Worm (Caenorhabditis elegans) whole organism, young adult: ENCODE results near the gene clec-147.

Experiments
- B0035.1 ChIP-seq: sonication (generic microtip); optimal IDR thresholded peaks from 2 replicates; lab custom pipeline; 2016; ENCODE audit warnings: missing genetic modification characterization, mild to moderate bottlenecking, missing compliant biosample characterization, missing genotype, missing genetic modification reagents
- F10E7.11 ChIP-seq: sonication (generic microtip); optimal IDR thresholded peaks from 2 replicates; lab custom pipeline; 2017; ENCODE audit warnings: mild to moderate bottlenecking, missing genetic modification characterization, moderate library complexity, missing compliant biosample characterization
- F22D6.2 ChIP-seq: sonication (generic microtip); optimal IDR thresholded peaks from 2 replicates; lab custom pipeline; 2016; ENCODE audit warnings: mild to moderate bottlenecking, missing genetic modification characterization, missing compliant biosample characterization
- F49E8.2 ChIP-seq: sonication (generic microtip); optimal IDR thresholded peaks from 3 replicates; lab custom pipeline; 2017; ENCODE audit warnings: missing genetic modification characterization, mild to moderate bottlenecking, missing compliant biosample characterization, antibody characterized with exemption, moderate library complexity; ENCODE audit not compliant: insufficient read depth
- Y53F4B.3 ChIP-seq: fragments of 200-800 bp; sonication (Bioruptor generic); IDR thresholded peaks from 2 replicates; pipeline ENCODE4 v1.3.6; 2022; ENCODE audit warnings: missing genetic modification reagents, missing genetic modification characterization, missing compliant biosample characterization
- ZK185.1 ChIP-seq: sonication (generic microtip); optimal IDR thresholded peaks from 2 replicates; lab custom pipeline; 2016; ENCODE audit warnings: mild to moderate bottlenecking, missing genetic modification characterization, missing compliant biosample characterization; ENCODE audit not compliant: poor library complexity, severe bottlenecking
- aptf-2 ChIP-seq: fragments of 200-800 bp; sonication (Bioruptor generic); conservative IDR thresholded peaks from 2 replicates; pipeline ENCODE4 v1.3.6; 2022; ENCODE audit warnings: missing genetic modification reagents, missing genetic modification characterization, missing compliant biosample characterization
- aptf-3 ChIP-seq: fragments of 200-800 bp; sonication (Bioruptor generic); IDR thresholded peaks from 2 replicates; pipeline ENCODE4 v1.3.6; 2022; ENCODE audit warnings: missing genetic modification characterization, missing compliant biosample characterization
- cebp-1 ChIP-seq, 2 experiments: fragments of 200-800 bp in 1 of 2; sonication (Bioruptor generic) in 1 of 2; sonication (generic microtip) in 1 of 2; IDR thresholded peaks in 1 of 2; optimal IDR thresholded peaks in 1 of 2; 2 replicates each; pipeline versions ENCODE4 v1.3.6 to Lab custom; 2017 to 2022; ENCODE audit warnings: missing compliant biosample characterization in 2 of 2, missing genetic modification characterization in 2 of 2, mild to moderate bottlenecking in 1 of 2, missing genetic modification reagents in 1 of 2, moderate library complexity in 1 of 2
- cebp-2 ChIP-seq: fragments of 200-800 bp; sonication (Bioruptor generic); IDR thresholded peaks from 2 replicates; pipeline ENCODE4 v1.3.6; 2022; ENCODE audit warnings: missing genetic modification characterization, missing compliant biosample characterization
- ceh-100 ChIP-seq: fragments of 200-800 bp; sonication (Bioruptor generic); IDR thresholded peaks from 2 replicates; pipeline ENCODE4 v1.3.6; 2022; ENCODE audit warnings: missing genetic modification reagents, missing genetic modification characterization, missing compliant biosample characterization
- ceh-40 ChIP-seq: fragments of 200-800 bp; sonication (Bioruptor generic); IDR thresholded peaks from 2 replicates; pipeline ENCODE4 v1.3.6; 2022; ENCODE audit warnings: missing genetic modification characterization, missing compliant biosample characterization
- ceh-79 ChIP-seq: sonication (generic microtip); optimal IDR thresholded peaks from 2 replicates; lab custom pipeline; 2017; ENCODE audit warnings: mild to moderate bottlenecking, missing genetic modification characterization, missing compliant biosample characterization
- ceh-91 ChIP-seq: fragments of 200-800 bp; sonication (Bioruptor generic); IDR thresholded peaks from 2 replicates; pipeline ENCODE4 v1.3.6; 2022; ENCODE audit warnings: missing genetic modification reagents, missing genetic modification characterization, missing compliant biosample characterization
- chd-7 ChIP-seq: sonication (generic microtip); optimal IDR thresholded peaks from 2 replicates; lab custom pipeline; 2016; ENCODE audit warnings: mild to moderate bottlenecking, missing genetic modification characterization, moderate library complexity, missing compliant biosample characterization
- die-1 ChIP-seq: sonication (generic microtip); optimal IDR thresholded peaks from 2 replicates; lab custom pipeline; 2016; ENCODE audit warnings: missing genotype, mild to moderate bottlenecking, missing genetic modification characterization, missing compliant biosample characterization
- dox-1 ChIP-seq: fragments of 200-800 bp; sonication (Bioruptor generic); IDR thresholded peaks from 2 replicates; pipeline ENCODE4 v1.3.6; 2022; ENCODE audit warnings: missing genetic modification reagents, missing genetic modification characterization, missing compliant biosample characterization
- egl-18 ChIP-seq: fragments of 200-800 bp; sonication (Bioruptor generic); IDR thresholded peaks from 2 replicates; pipeline ENCODE4 v1.3.6; 2022; ENCODE audit warnings: missing genetic modification reagents, missing genetic modification characterization, missing compliant biosample characterization
- egl-44 ChIP-seq: fragments of 200-800 bp; sonication (Bioruptor generic); IDR thresholded peaks from 2 replicates; pipeline ENCODE4 v1.3.6; 2022; ENCODE audit warnings: missing genetic modification reagents, missing genetic modification characterization, missing compliant biosample characterization
- hmg-1.2 ChIP-seq: fragments of 200-800 bp; sonication (Bioruptor generic); IDR thresholded peaks from 2 replicates; pipeline ENCODE4 v1.3.6; 2022; ENCODE audit warnings: missing genetic modification reagents, missing genetic modification characterization, missing compliant biosample characterization
- let-526 ChIP-seq: fragments of 200-800 bp; sonication (Bioruptor generic); IDR thresholded peaks from 2 replicates; pipeline ENCODE4 v1.3.6; 2022; ENCODE audit warnings: missing genetic modification reagents, missing genetic modification characterization, missing compliant biosample characterization
- lin-35 ChIP-seq, 3 experiments: fragments of 150-350 bp in 2 of 3; sonication (generic microtip) in 1 of 3; optimal IDR thresholded peaks; 2 replicates each; lab custom pipeline; 2014 to 2018; ENCODE audit warnings: missing biosample characterization in 3 of 3, missing genetic modification characterization in 3 of 3, missing genetic modification reagents in 3 of 3
- lsl-1 ChIP-seq: fragments of 200-800 bp; sonication (Bioruptor generic); optimal IDR thresholded peaks from 2 replicates; lab custom pipeline; 2018; ENCODE audit warnings: mild to moderate bottlenecking, missing genetic modification characterization, moderate library complexity, missing compliant biosample characterization
- madf-3 ChIP-seq: fragments of 200-800 bp; sonication (Bioruptor generic); IDR thresholded peaks from 2 replicates; pipeline ENCODE4 v1.3.6; 2022; ENCODE audit warnings: missing genetic modification reagents, missing genetic modification characterization, missing compliant biosample characterization
- mel-28 ChIP-seq: sonication (generic microtip); optimal IDR thresholded peaks from 2 replicates; lab custom pipeline; 2016; ENCODE audit warnings: borderline replicate concordance, mild to moderate bottlenecking, missing genetic modification characterization, missing compliant biosample characterization
- mxl-1 ChIP-seq: sonication (generic microtip); optimal IDR thresholded peaks from 2 replicates; lab custom pipeline; 2016; ENCODE audit warnings: missing genetic modification characterization, missing compliant biosample characterization
- nfyb-1 ChIP-seq: fragments of 200-800 bp; sonication (Bioruptor generic); IDR thresholded peaks from 2 replicates; pipeline ENCODE4 v1.3.6; 2022; ENCODE audit warnings: missing genetic modification reagents, missing genetic modification characterization, missing compliant biosample characterization
- pbrm-1 ChIP-seq: fragments of 200-800 bp; sonication (Bioruptor generic); IDR thresholded peaks from 2 replicates; pipeline ENCODE4 v1.3.6; 2022; ENCODE audit warnings: missing genetic modification reagents, missing genetic modification characterization, missing compliant biosample characterization
- repo-1 ChIP-seq: sonication (generic microtip); optimal IDR thresholded peaks from 2 replicates; lab custom pipeline; 2017; ENCODE audit warnings: mild to moderate bottlenecking, missing genetic modification characterization, missing compliant biosample characterization
- rpc-1 ChIP-seq, 2 experiments: fragments of 150-350 bp in 1 of 2; sonication (generic microtip) in 1 of 2; optimal IDR thresholded peaks; 2 replicates each; lab custom pipeline; 2014 to 2018; ENCODE audit warnings: missing biosample characterization in 1 of 2, missing genetic modification characterization in 1 of 2, missing genetic modification reagents in 1 of 2, missing genotype in 1 of 2
- snpc-3.4 ChIP-seq: sonication (generic microtip); optimal IDR thresholded peaks from 2 replicates; lab custom pipeline; 2017; ENCODE audit warnings: missing genetic modification characterization, mild to moderate bottlenecking, missing compliant biosample characterization, antibody characterized with exemption, moderate library complexity, missing genotype, missing genetic modification reagents
- tbp1 ChIP-seq: fragments of 200-800 bp; sonication (Bioruptor generic); optimal IDR thresholded peaks from 2 replicates; lab custom pipeline; 2018; ENCODE audit warnings: mild to moderate bottlenecking, missing genetic modification characterization, missing compliant biosample characterization
- unc-62 ChIP-seq: fragments of 150-350 bp; optimal IDR thresholded peaks from 2 replicates; lab custom pipeline; 2014; ENCODE audit warnings: missing biosample characterization, missing genetic modification reagents, missing genetic modification characterization
- ztf-18 ChIP-seq: sonication (generic microtip); optimal IDR thresholded peaks from 2 replicates; lab custom pipeline; 2016; ENCODE audit warnings: missing genotype, mild to moderate bottlenecking, missing genetic modification characterization, missing compliant biosample characterization
- ztf-25 ChIP-seq: fragments of 200-800 bp; sonication (Bioruptor generic); IDR thresholded peaks from 2 replicates; pipeline ENCODE4 v1.3.6; 2022; ENCODE audit warnings: missing genetic modification reagents, missing genetic modification characterization, missing compliant biosample characterization
- ztf-26 ChIP-seq: sonication (generic microtip); optimal IDR thresholded peaks from 2 replicates; lab custom pipeline; 2017; ENCODE audit warnings: missing genetic modification characterization, missing compliant biosample characterization
- ztf-6 ChIP-seq: fragments of 200-800 bp; sonication (Bioruptor generic); IDR thresholded peaks from 2 replicates; pipeline ENCODE4 v1.3.6; 2022; ENCODE audit warnings: missing genetic modification reagents, missing genetic modification characterization, missing compliant biosample characterization

clec-147 gene

DNA sequence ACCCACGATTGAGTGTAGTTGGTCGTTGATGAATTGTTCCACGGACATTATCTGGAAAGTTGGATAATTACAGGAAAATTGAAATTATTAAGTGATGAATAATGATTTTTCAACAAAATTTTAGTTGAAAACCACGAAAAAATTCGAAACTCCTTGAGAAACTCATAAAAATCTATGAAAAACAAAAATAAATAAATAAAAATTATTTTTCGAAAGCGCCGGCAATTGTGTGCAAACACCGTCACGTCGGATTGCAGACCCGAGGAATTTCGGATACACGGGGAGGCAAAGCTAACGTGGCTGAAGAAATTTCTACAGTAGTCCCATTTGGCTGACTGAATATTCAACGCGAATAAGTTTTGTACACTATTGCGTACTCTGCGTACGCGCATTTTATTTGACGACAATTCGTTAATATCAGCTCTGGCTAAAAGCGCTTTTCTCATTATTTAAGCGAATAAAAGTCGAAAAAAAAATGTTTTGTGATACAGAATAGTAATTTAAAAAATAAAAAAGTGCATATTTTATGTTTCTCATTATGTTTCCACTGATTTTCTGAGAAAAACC is 24.0 kb upstream of the clec-147 start, which contains the start of gene mog-4 (continued):
- peak; percentile 99 for TF ChIP-seq nfyb-1 (GFP tag; lab: Robert Waterston, UW)
- peak; percentile 98 for TF ChIP-seq lsl-1
- peak; percentile 51 for TF ChIP-seq F49E8.2
- TF ChIP-seq aptf-3 (GFP tag; lab: Robert Waterston, UW): peak; percentile 95
- TF ChIP-seq ztf-18 (tag; lab: Kevin White, UChicago): peak; percentile 82
- peak; percentile 84 for TF ChIP-seq repo-1 (tag; lab: Kevin White, UChicago)
- peak; percentile 97 for TF ChIP-seq cebp-1 (GFP tag; IDR thresholded peaks at IDR 0.05; lab: Robert Waterston, UW)
- peak; percentile 94 for TF ChIP-seq cebp-1 (tag; optimal IDR thresholded peaks at IDR 0.05; lab: Kevin White, UChicago)
- peak; percentile 76 for TF ChIP-seq mel-28
- TF ChIP-seq ztf-25 (GFP tag; lab: Robert Waterston, UW): peak; percentile 100
- peak; percentile 100 for TF ChIP-seq ceh-91 (GFP tag; lab: Robert Waterston, UW)
- TF ChIP-seq dox-1 (GFP tag; lab: Robert Waterston, UW): peak; percentile 100
- peak; percentile 76 for TF ChIP-seq tbp1
- peak; percentile 28 for TF ChIP-seq mxl-1 (tag; lab: Kevin White, UChicago)
- TF ChIP-seq lin-35 (GFP tag; optimal IDR thresholded peaks at IDR 0.05; lab: Kevin White, UChicago): peak in 2 of 3 experiments; percentile 26 to 84
- TF ChIP-seq ceh-100 (GFP tag; lab: Robert Waterston, UW): peak; percentile 96
- peak; percentile 100 for TF ChIP-seq hmg-1.2
- TF ChIP-seq let-526 (GFP tag; lab: Robert Waterston, UW): peak; percentile 100
- TF ChIP-seq egl-44 (GFP tag; lab: Robert Waterston, UW): peak; percentile 97
- TF ChIP-seq snpc-3.4 (tag; lab: Kevin White, UChicago): peak; percentile 18
- peak; percentile 61 for TF ChIP-seq ceh-79 (tag; lab: Kevin White, UChicago)

- TF ChIP-seq nfyb-1 (GFP tag; lab: Robert Waterston, UW): no peak
- no peak for TF ChIP-seq unc-62 (GFP tag; lab: Kevin White, UChicago)
- TF ChIP-seq chd-7 (tag; lab: Kevin White, UChicago): no peak
Measured at ce11 chrII:14555019-14555418, 17.4 kb upstream of the clec-147 start.

- no peak for TF ChIP-seq die-1 (tag; lab: Kevin White, UChicago)
Measured at ce11 chrII:14550613-14551012, 13.0 kb upstream of the clec-147 start, which contains the start of gene nlp-41. Gene nlp-41, plus strand, starts transcription at chrII:14550913.

ce11 chrII:14548691-14549090 is 11.1 kb upstream of the clec-147 start, which contains the start of gene gcy-29:
Gene gcy-29, minus strand, starts transcription at chrII:14548791.
- TF ChIP-seq egl-18 (GFP tag; lab: Robert Waterston, UW) (no peak), ztf-6 (no peak), F22D6.2 (tag; lab: Kevin White, UChicago) (no peak), nfyb-1 (GFP tag; lab: Robert Waterston, UW) (no peak), pbrm-1 (GFP tag; lab: Robert Waterston, UW) (no peak), ZK185.1 (no peak), rpc-1 (optimal IDR thresholded peaks at IDR 0.05; lab: Kevin White, UChicago) (no peak), rpc-1 (tag; optimal IDR thresholded peaks at IDR 0.05; lab: Kevin White, UChicago) (no peak), Y53F4B.3 (GFP tag; lab: Robert Waterston, UW) (no peak), ztf-26 (tag; lab: Kevin White, UChicago) (no peak), ztf-18 (tag; lab: Kevin White, UChicago) (no peak), mel-28 (no peak), cebp-2 (GFP tag; lab: Robert Waterston, UW) (no peak), F10E7.11 (tag; lab: Kevin White, UChicago) (no peak), F49E8.2 (no peak), ceh-100 (GFP tag; lab: Robert Waterston, UW) (no peak), B0035.1 (tag; lab: Kevin White, UChicago) (no peak), madf-3 (GFP tag; lab: Robert Waterston, UW) (no peak), ceh-40 (no peak), aptf-2 (no peak)
